Worm (Caenorhabditis elegans): ENCODE results near the gene T23B7.3.
A peak's percentile ranks its signal among the peaks of the same experiment; 100 is the strongest.

- TF ChIP-seq W03F9.2 (tag; optimal IDR thresholded peaks at IDR 0.05) (peak; percentile 97), him-1 (tag; optimal IDR thresholded peaks at IDR 0.05) (peak; percentile 92)
Measured at ce11 chrII:4851594-4852106, 1.7 kb downstream of the T23B7.3 start, which contains the start of gene dnj-9.

Data from whole organism, L4/young adult.